Worm (Caenorhabditis elegans): ENCODE measurements around the gene mrps-12.

Gene mrps-12

ce11 chrV:20850580-20850979 lies 12.7 kb downstream of the mrps-12 start, which contains the start of gene clec-264:
clec-264 (minus strand) TSS chrV:20850701.
- TF ChIP-seq B0019.2 (GFP tag; conservative IDR thresholded peaks at IDR 0.05) (no peak), mcd-1 (GFP tag; IDR thresholded peaks at IDR 0.05) (no peak), F22D6.2 (tag; optimal IDR thresholded peaks at IDR 0.05) (no peak), aptf-3 (GFP tag; IDR thresholded peaks at IDR 0.05) (no peak), chd-7 (tag; optimal IDR thresholded peaks at IDR 0.05) (no peak), hlh-26 (GFP tag; conservative IDR thresholded peaks at IDR 0.05) (no peak), T26A5.8 (tag; optimal IDR thresholded peaks at IDR 0.05) (no peak), ztf-18 (tag; optimal IDR thresholded peaks at IDR 0.05) (no peak), bed-2 (GFP tag; IDR thresholded peaks at IDR 0.05) (no peak), madf-10 (tag; optimal IDR thresholded peaks at IDR 0.05) (no peak), ceh-91 (GFP tag; IDR thresholded peaks at IDR 0.05) (no peak), F39B2.1 (GFP tag; IDR thresholded peaks at IDR 0.05) (no peak), aptf-2 (GFP tag; conservative IDR thresholded peaks at IDR 0.05) (no peak), snpc-3.4 (tag; optimal IDR thresholded peaks at IDR 0.05) (no peak), ama-1 (optimal IDR thresholded peaks at IDR 0.05) (no peak), ama-1 (GFP tag; optimal IDR thresholded peaks at IDR 0.05) (no peak), nfya-2 (GFP tag; IDR thresholded peaks at IDR 0.05) (no peak), ZK185.1 (tag; optimal IDR thresholded peaks at IDR 0.05; ENCODE audit: poor library complexity, severe bottlenecking) (no peak), hrde-1 (tag; optimal IDR thresholded peaks at IDR 0.05; ENCODE audit: borderline replicate concordance) (no peak), ztf-26 (tag; optimal IDR thresholded peaks at IDR 0.05) (no peak), Y95B8A.8 (GFP tag; IDR thresholded peaks at IDR 0.05) (no peak)

- no peak for TF ChIP-seq mes-4 (tag; optimal IDR thresholded peaks at IDR 0.05)
- no peak for TF ChIP-seq hmg-1.2 (GFP tag; IDR thresholded peaks at IDR 0.05)
- TF ChIP-seq lir-1 (GFP tag; conservative IDR thresholded peaks at IDR 0.05) = no peak
- peak; percentile 49 for TF ChIP-seq D2030.7 (GFP tag; IDR thresholded peaks at IDR 0.05)
- TF ChIP-seq rec-8 (tag; optimal IDR thresholded peaks at IDR 0.05) = no peak
- TF ChIP-seq snpc-1.3 (tag; optimal IDR thresholded peaks at IDR 0.05; ENCODE audit: insufficient read depth) = peak; percentile 17
- TF ChIP-seq bed-2 (GFP tag; IDR thresholded peaks at IDR 0.05) = no peak
- TF ChIP-seq egrh-3 (GFP tag; IDR thresholded peaks at IDR 0.05) = no peak
- TF ChIP-seq ztf-28 (GFP tag; IDR thresholded peaks at IDR 0.05) = no peak
- no peak for TF ChIP-seq tbx-9 (tag; optimal IDR thresholded peaks at IDR 0.05; ENCODE audit: borderline replicate concordance)
- no peak for TF ChIP-seq hlh-12 (tag; optimal IDR thresholded peaks at IDR 0.05)
- TF ChIP-seq atf-7 (tag; optimal IDR thresholded peaks at IDR 0.05) = no peak
- no peak for TF ChIP-seq nfya-1 (tag; optimal IDR thresholded peaks at IDR 0.05; ENCODE audit: borderline replicate concordance, insufficient read depth)
- TF ChIP-seq snpc-1.1 (tag; optimal IDR thresholded peaks at IDR 0.05; ENCODE audit: insufficient read depth) = peak; percentile 26
- peak; percentile 50 for TF ChIP-seq F23B12.7 (tag; optimal IDR thresholded peaks at IDR 0.05; ENCODE audit: insufficient read depth)
- no peak for TF ChIP-seq let-526 (GFP tag; IDR thresholded peaks at IDR 0.05)
- 0 out of 2 replicates have a peak, but pooled peaks have one; percentile 30 for TF ChIP-seq mcd-1 (GFP tag; IDR thresholded peaks at IDR 0.05)
- peak; percentile 19 for TF ChIP-seq rpc-1 (optimal IDR thresholded peaks at IDR 0.05)
- no peak for TF ChIP-seq rpc-1 (tag; optimal IDR thresholded peaks at IDR 0.05)
- no peak for TF ChIP-seq Y53G8AR.9 (GFP tag; conservative IDR thresholded peaks at IDR 0.05)
- TF ChIP-seq F22D6.2 (tag; optimal IDR thresholded peaks at IDR 0.05) = no peak
- no peak for TF ChIP-seq Y79H2A.3 (GFP tag; conservative IDR thresholded peaks at IDR 0.05)
- TF ChIP-seq lsy-27 (tag; optimal IDR thresholded peaks at IDR 0.05; ENCODE audit: borderline replicate concordance, insufficient read depth) = no peak
- no peak for TF ChIP-seq F10E7.11 (tag; optimal IDR thresholded peaks at IDR 0.05)
- no peak for TF ChIP-seq attf-6 (GFP tag; IDR thresholded peaks at IDR 0.05)
- TF ChIP-seq ama-1 (optimal IDR thresholded peaks at IDR 0.05) = no peak
- TF ChIP-seq ama-1 (GFP tag; optimal IDR thresholded peaks at IDR 0.05) = peak in 1 of 2 experiments; percentile 28
- no peak for TF ChIP-seq ztf-6 (GFP tag; IDR thresholded peaks at IDR 0.05)
- peak; percentile 20 for TF ChIP-seq ZK185.1 (tag; optimal IDR thresholded peaks at IDR 0.05; ENCODE audit: poor library complexity, severe bottlenecking)
Observed at ce11 chrV:20851847-20852386, 14.0 kb downstream of the mrps-12 start, which contains the start of gene ndua-1. ndua-1 (minus strand) TSS chrV:20851897.
